Fruit fly (Drosophila melanogaster): ENCODE results near the gene Tango14.

The Tango14 gene

dm6 chr2L:1183799-1184198, 25.3 kb downstream of the Tango14 start, which contains the start of the genes CG5126 and Tgt:
CG5126 (minus strand) TSS chr2L:1184020.
Tgt (plus strand) TSS chr2L:1184065.
- TF ChIP-seq nerfin-2 (GFP tag; IDR thresholded peaks at IDR 0.05; ENCODE audit: partially characterized antibody): peak; percentile 25; the same call in 1 of the 2 replicates
- no peak for TF ChIP-seq zen (tag; optimal IDR thresholded peaks at IDR 0.05)
- TF ChIP-seq gfzf (GFP tag; optimal IDR thresholded peaks at IDR 0.05): peak; percentile 80
- no peak for TF ChIP-seq HLH54F (GFP tag; optimal IDR thresholded peaks at IDR 0.05)
- no peak for TF ChIP-seq schlank (tag; optimal IDR thresholded peaks at IDR 0.05)
- no peak for TF ChIP-seq lmd (GFP tag; IDR thresholded peaks at IDR 0.05)
- no peak for TF ChIP-seq ab (GFP tag; optimal IDR thresholded peaks at IDR 0.05)
- TF ChIP-seq mirr (GFP tag; optimal IDR thresholded peaks at IDR 0.05): no peak
- no peak for TF ChIP-seq CG10274 (GFP tag; optimal IDR thresholded peaks at IDR 0.05)
- TF ChIP-seq CG4328 (GFP tag; optimal IDR thresholded peaks at IDR 0.05): no peak
- peak; percentile 31 for TF ChIP-seq stwl (tag; optimal IDR thresholded peaks at IDR 0.05)
- TF ChIP-seq MBD-R2 (GFP tag; IDR thresholded peaks at IDR 0.05): peak; percentile 89
- TF ChIP-seq gcm2 (GFP tag; optimal IDR thresholded peaks at IDR 0.05): no peak
- no peak for TF ChIP-seq fd3F (GFP tag; optimal IDR thresholded peaks at IDR 0.05)
- TF ChIP-seq E2f1 (GFP tag; IDR thresholded peaks at IDR 0.05): no peak
- TF ChIP-seq CG8944 (GFP tag; optimal IDR thresholded peaks at IDR 0.05): no peak
- no peak for TF ChIP-seq nau (GFP tag; optimal IDR thresholded peaks at IDR 0.05)
- no peak for TF ChIP-seq ham (GFP tag; IDR thresholded peaks at IDR 0.05)
- TF ChIP-seq B-H2 (GFP tag; optimal IDR thresholded peaks at IDR 0.05): no peak
- peak; percentile 8 for TF ChIP-seq Fer1 (GFP tag; optimal IDR thresholded peaks at IDR 0.05)
- TF ChIP-seq CG7372 (GFP tag; IDR thresholded peaks at IDR 0.05): no peak
- TF ChIP-seq Xrp1 (GFP tag; IDR thresholded peaks at IDR 0.05): no peak
- TF ChIP-seq CG10209 (GFP tag; optimal IDR thresholded peaks at IDR 0.05): no peak
- TF ChIP-seq CG13424 (tag; optimal IDR thresholded peaks at IDR 0.05): no peak
- TF ChIP-seq CG18599 (GFP tag; optimal IDR thresholded peaks at IDR 0.05): no peak
- TF ChIP-seq CG5245 (GFP tag; optimal IDR thresholded peaks at IDR 0.05): no peak
- peak; percentile 20; the same call in 1 of the 2 replicates for TF ChIP-seq tna (GFP tag; IDR thresholded peaks at IDR 0.05; ENCODE audit: partially characterized antibody)
- peak; percentile 87 for TF ChIP-seq grn (GFP tag; optimal IDR thresholded peaks at IDR 0.05)
- TF ChIP-seq CG16813 (GFP tag; IDR thresholded peaks at IDR 0.05; ENCODE audit: partially characterized antibody): peak; percentile 33; the same call in 2 of the 3 replicates
- TF ChIP-seq Scr (GFP tag; IDR thresholded peaks at IDR 0.05; ENCODE audit: partially characterized antibody): peak; percentile 59
- TF ChIP-seq CG34224 (GFP tag; IDR thresholded peaks at IDR 0.05; ENCODE audit: partially characterized antibody): peak; percentile 56
- no peak for TF ChIP-seq otp (GFP tag; IDR thresholded peaks at IDR 0.05)
- TF ChIP-seq Atf-2 (GFP tag; optimal IDR thresholded peaks at IDR 0.05): no peak
- 0 out of 2 replicates have a peak, but pooled peaks have one; percentile 18 for TF ChIP-seq Oaz (GFP tag; IDR thresholded peaks at IDR 0.05)
- no peak for TF ChIP-seq CG12071 (GFP tag; optimal IDR thresholded peaks at IDR 0.05)
- peak; percentile 44; the same call in 1 of the 2 replicates for TF ChIP-seq sna (GFP tag; IDR thresholded peaks at IDR 0.05; ENCODE audit: partially characterized antibody)
- no peak for TF ChIP-seq hkb (optimal IDR thresholded peaks at IDR 0.05)
- TF ChIP-seq hkb (GFP tag; IDR thresholded peaks at IDR 0.05): no peak
- peak; percentile 5 for TF ChIP-seq Sin3A (optimal IDR thresholded peaks at IDR 0.05)
- no peak for TF ChIP-seq grau (tag; optimal IDR thresholded peaks at IDR 0.05)
- peak; percentile 79 for TF ChIP-seq CG15514 (GFP tag; optimal IDR thresholded peaks at IDR 0.05)
- TF ChIP-seq Hmx (GFP tag; optimal IDR thresholded peaks at IDR 0.05): no peak
- peak; percentile 69 for TF ChIP-seq Dref (GFP tag; IDR thresholded peaks at IDR 0.05)
- no peak for TF ChIP-seq CG10462 (GFP tag; optimal IDR thresholded peaks at IDR 0.05)
- peak; percentile 50 for TF ChIP-seq Myb (GFP tag; optimal IDR thresholded peaks at IDR 0.05)
- TF ChIP-seq CG9727 (GFP tag; optimal IDR thresholded peaks at IDR 0.05): no peak
- TF ChIP-seq sqz (GFP tag; optimal IDR thresholded peaks at IDR 0.05): no peak
- TF ChIP-seq inv (GFP tag; IDR thresholded peaks at IDR 0.05; ENCODE audit: partially characterized antibody): peak; percentile 45
- peak; percentile 65 for TF ChIP-seq unc-4 (GFP tag; IDR thresholded peaks at IDR 0.05; ENCODE audit: partially characterized antibody)
- TF ChIP-seq Drgx (GFP tag; IDR thresholded peaks at IDR 0.05): no peak
- no peak for TF ChIP-seq run (tag; optimal IDR thresholded peaks at IDR 0.05)
